Fruit fly (Drosophila melanogaster) whole organism, embryonic: ENCODE results near the gene CG6652.

Source experiments
- Atf-2 ChIP-seq: fragments of 200-800 bp; sonication (Bioruptor generic); optimal IDR thresholded peaks from 2 replicates; lab custom pipeline; 2016; ENCODE audit warnings: missing biosample characterization, missing genetic modification characterization
- C15 ChIP-seq: fragments of 200-800 bp; sonication (Bioruptor generic); IDR thresholded peaks from 3 replicates; pipeline ENCODE4 v1.3.6; 2022; ENCODE audit warnings: missing biosample characterization, missing genetic modification characterization
- CG10959 ChIP-seq: fragments of 200-800 bp; sonication (Bioruptor generic); IDR thresholded peaks from 2 replicates; pipeline ENCODE4 v1.3.6; 2022; ENCODE audit warnings: missing biosample characterization, missing genetic modification characterization
- CG10979 ChIP-seq: fragments of 200-800 bp; sonication (Bioruptor generic); optimal IDR thresholded peaks from 2 replicates; lab custom pipeline; 2018; ENCODE audit warnings: missing biosample characterization, mild to moderate bottlenecking, missing genetic modification characterization, moderate library complexity
- CG11093 ChIP-seq: fragments of 200-800 bp; sonication (Bioruptor generic); IDR thresholded peaks from 3 replicates; pipeline ENCODE4 v1.3.6; 2022; ENCODE audit warnings: missing biosample characterization, missing genetic modification characterization
- CG11723 ChIP-seq: fragments of 200-800 bp; sonication (Bioruptor generic); optimal IDR thresholded peaks from 2 replicates; lab custom pipeline; 2017; ENCODE audit warnings: missing biosample characterization, mild to moderate bottlenecking, missing genetic modification characterization
- CG12155 ChIP-seq: fragments of 200-800 bp; sonication (Bioruptor generic); optimal IDR thresholded peaks from 3 replicates; lab custom pipeline; 2016; ENCODE audit warnings: missing biosample characterization, missing genetic modification characterization
- CG12236 ChIP-seq: fragments of 200-800 bp; sonication (Bioruptor generic); optimal IDR thresholded peaks from 2 replicates; lab custom pipeline; 2016; ENCODE audit warnings: missing biosample characterization, missing genetic modification characterization
- CG13123 ChIP-seq: fragments of 200-800 bp; sonication (Bioruptor generic); optimal IDR thresholded peaks from 2 replicates; lab custom pipeline; 2016; ENCODE audit warnings: missing biosample characterization, missing genetic modification characterization
- CG13287 ChIP-seq: fragments of 200-800 bp; sonication (Bioruptor generic); IDR thresholded peaks from 2 replicates; pipeline ENCODE4 v1.3.6; 2022; ENCODE audit warnings: missing biosample characterization, missing genetic modification characterization; ENCODE audit not compliant: partially characterized antibody
- CG14710 ChIP-seq: fragments of 200-800 bp; sonication (Bioruptor generic); optimal IDR thresholded peaks from 3 replicates; lab custom pipeline; 2019; ENCODE audit warnings: missing biosample characterization, mild to moderate bottlenecking, missing genetic modification characterization, moderate library complexity
- CG15269 ChIP-seq: fragments of 200-800 bp; sonication (Bioruptor generic); optimal IDR thresholded peaks from 2 replicates; lab custom pipeline; 2018; ENCODE audit warnings: missing biosample characterization, mild to moderate bottlenecking, missing genetic modification characterization, moderate library complexity
- CG17186 ChIP-seq: fragments of 200-800 bp; sonication (Bioruptor generic); optimal IDR thresholded peaks from 3 replicates; lab custom pipeline; 2017; ENCODE audit warnings: missing biosample characterization, missing genetic modification reagents, missing genetic modification characterization
- CG18262 ChIP-seq: fragments of 200-800 bp; optimal IDR thresholded peaks from 3 replicates; lab custom pipeline; 2019; ENCODE audit warnings: missing biosample characterization, mild to moderate bottlenecking, missing genetic modification characterization, moderate library complexity
- CG2129 ChIP-seq: fragments of 200-800 bp; sonication (Bioruptor generic); IDR thresholded peaks from 2 replicates; pipeline ENCODE4 v1.3.6; 2022; ENCODE audit warnings: missing biosample characterization, missing genetic modification characterization; ENCODE audit not compliant: partially characterized antibody
- CG2199 ChIP-seq: fragments of 200-800 bp; sonication (Bioruptor generic); IDR thresholded peaks from 3 replicates; pipeline ENCODE4 v1.3.6; 2022; ENCODE audit warnings: missing biosample characterization, missing genetic modification characterization
- CG2875 ChIP-seq: fragments of 200-800 bp; sonication (Bioruptor generic); optimal IDR thresholded peaks from 2 replicates; lab custom pipeline; 2017; ENCODE audit warnings: missing biosample characterization, mild to moderate bottlenecking, missing genetic modification characterization, missing genetic modification reagents
- CG2889 ChIP-seq: fragments of 200-800 bp; sonication (Bioruptor generic); IDR thresholded peaks from 3 replicates; pipeline ENCODE4 v1.3.6; 2022; ENCODE audit warnings: missing biosample characterization, missing genetic modification characterization
- CG6813 ChIP-seq: fragments of 200-800 bp; sonication (Bioruptor generic); optimal IDR thresholded peaks from 2 replicates; lab custom pipeline; 2017; ENCODE audit warnings: missing biosample characterization, missing genetic modification characterization, mild to moderate bottlenecking, moderate library complexity, missing genetic modification reagents
- CG7786 ChIP-seq: fragments of 200-800 bp; sonication (Bioruptor generic); optimal IDR thresholded peaks from 2 replicates; lab custom pipeline; 2016; ENCODE audit warnings: missing biosample characterization, missing genetic modification characterization
- CoRest ChIP-seq: fragments of 200-800 bp; sonication (Bioruptor generic); optimal IDR thresholded peaks from 3 replicates; lab custom pipeline; 2018; ENCODE audit warnings: missing biosample characterization, mild to moderate bottlenecking, missing genetic modification characterization, moderate library complexity
- E2f1 ChIP-seq: fragments of 200-800 bp; sonication (Bioruptor generic); IDR thresholded peaks from 2 replicates; pipeline ENCODE4 v1.3.6; 2022; ENCODE audit warnings: missing biosample characterization, missing genetic modification characterization
- Ets97D ChIP-seq: fragments of 200-800 bp; sonication (Bioruptor generic); optimal IDR thresholded peaks from 3 replicates; lab custom pipeline; 2016; ENCODE audit warnings: missing biosample characterization, missing genetic modification characterization
- HmgZ ChIP-seq: fragments of 200-800 bp; sonication (Bioruptor generic); optimal IDR thresholded peaks from 2 replicates; lab custom pipeline; 2018; ENCODE audit warnings: missing biosample characterization, mild to moderate bottlenecking, missing genetic modification characterization
- MESR4 ChIP-seq: fragments of 200-800 bp; sonication (Bioruptor generic); optimal IDR thresholded peaks from 2 replicates; lab custom pipeline; 2018; ENCODE audit warnings: missing biosample characterization, mild to moderate bottlenecking, missing genetic modification characterization, moderate library complexity
- Rfx ChIP-seq: fragments of 200-800 bp; sonication (Bioruptor generic); IDR thresholded peaks from 2 replicates; pipeline ENCODE4 v1.3.6; 2022; ENCODE audit warnings: missing biosample characterization, missing genetic modification characterization
- Rx ChIP-seq: fragments of 200-800 bp; sonication (Bioruptor generic); IDR thresholded peaks from 2 replicates; pipeline ENCODE4 v1.3.6; 2022; ENCODE audit warnings: missing biosample characterization, missing genetic modification characterization
- Sox100B ChIP-seq: fragments of 200-800 bp; sonication (Bioruptor generic); optimal IDR thresholded peaks from 3 replicates; lab custom pipeline; 2018; ENCODE audit warnings: missing biosample characterization, mild to moderate bottlenecking, missing genetic modification characterization
- YL-1 ChIP-seq: fragments of 200-800 bp; sonication (Bioruptor generic); optimal IDR thresholded peaks from 3 replicates; lab custom pipeline; 2017; ENCODE audit warnings: missing biosample characterization, mild to moderate bottlenecking, missing genetic modification characterization
- abd-A ChIP-seq: fragments of 200-800 bp; sonication (Bioruptor generic); optimal IDR thresholded peaks from 3 replicates; lab custom pipeline; 2019; ENCODE audit warnings: missing biosample characterization, mild to moderate bottlenecking, missing genetic modification characterization, moderate library complexity
- amos ChIP-seq: fragments of 200-800 bp; sonication (Bioruptor generic); IDR thresholded peaks from 2 replicates; pipeline ENCODE4 v1.3.6; 2022; ENCODE audit warnings: missing biosample characterization, missing genetic modification characterization; ENCODE audit not compliant: partially characterized antibody
- ara ChIP-seq: fragments of 200-800 bp; sonication (Bioruptor generic); IDR thresholded peaks from 2 replicates; pipeline ENCODE4 v1.3.6; 2022; ENCODE audit warnings: missing biosample characterization, missing genetic modification characterization
- ase ChIP-seq: fragments of 200-800 bp; sonication (Bioruptor generic); IDR thresholded peaks from 3 replicates; pipeline ENCODE4 v1.3.6; 2022; ENCODE audit warnings: missing biosample characterization, missing genetic modification characterization
- az2 ChIP-seq: fragments of 200-800 bp; sonication (Bioruptor generic); optimal IDR thresholded peaks from 3 replicates; lab custom pipeline; 2016; ENCODE audit warnings: missing biosample characterization, missing genetic modification characterization
- chinmo ChIP-seq: fragments of 200-800 bp; sonication (Bioruptor generic); IDR thresholded peaks from 4 replicates; pipeline ENCODE4 v1.3.6; 2022; ENCODE audit warnings: missing biosample characterization, missing genetic modification characterization; ENCODE audit not compliant: partially characterized antibody
- chm ChIP-seq: fragments of 200-800 bp; sonication (Bioruptor generic); IDR thresholded peaks from 2 replicates; pipeline ENCODE4 v1.3.6; 2022; ENCODE audit warnings: missing biosample characterization, missing genetic modification characterization
- crc ChIP-seq: fragments of 200-800 bp; sonication (Bioruptor generic); optimal IDR thresholded peaks from 2 replicates; lab custom pipeline; 2016; ENCODE audit warnings: missing biosample characterization, missing genetic modification characterization
- ems ChIP-seq: fragments of 200-800 bp; sonication (Bioruptor generic); optimal IDR thresholded peaks from 3 replicates; lab custom pipeline; 2016; ENCODE audit warnings: missing biosample characterization, missing genetic modification characterization
- hbn ChIP-seq: fragments of 200-800 bp; sonication (Bioruptor generic); IDR thresholded peaks from 2 replicates; pipeline ENCODE4 v1.3.6; 2022; ENCODE audit warnings: missing biosample characterization, missing genetic modification characterization; ENCODE audit not compliant: partially characterized antibody
- jing ChIP-seq: fragments of 200-800 bp; sonication (Bioruptor generic); optimal IDR thresholded peaks from 2 replicates; lab custom pipeline; 2018; ENCODE audit warnings: missing biosample characterization, mild to moderate bottlenecking, missing genetic modification characterization
- lab ChIP-seq: fragments of 200-800 bp; sonication (Bioruptor generic); optimal IDR thresholded peaks from 3 replicates; lab custom pipeline; 2017; ENCODE audit warnings: missing biosample characterization, missing genetic modification characterization, mild to moderate bottlenecking, moderate library complexity, missing genetic modification reagents
- lola ChIP-seq, 3 experiments: fragments of >200 bp in 2 of 3; fragments of 200-800 bp in 1 of 3; sonication (Bioruptor generic) in 1 of 3; optimal IDR thresholded peaks; 2 replicates each; lab custom pipeline; 2017 to 2019; ENCODE audit warnings: missing biosample characterization in 3 of 3, missing genetic modification characterization in 3 of 3, mild to moderate bottlenecking in 1 of 3, moderate library complexity in 1 of 3
- phol ChIP-seq: fragments of 200-800 bp; sonication (Bioruptor generic); optimal IDR thresholded peaks from 3 replicates; lab custom pipeline; 2018; ENCODE audit warnings: missing biosample characterization, mild to moderate bottlenecking, missing genetic modification characterization, moderate library complexity
- slou ChIP-seq: fragments of 200-800 bp; sonication (Bioruptor generic); optimal IDR thresholded peaks from 3 replicates; lab custom pipeline; 2016; ENCODE audit warnings: missing biosample characterization, missing genetic modification characterization
- sna ChIP-seq: fragments of 200-800 bp; sonication (Bioruptor generic); IDR thresholded peaks from 2 replicates; pipeline ENCODE4 v1.3.6; 2022; ENCODE audit warnings: missing biosample characterization, missing genetic modification characterization; ENCODE audit not compliant: partially characterized antibody
- trem ChIP-seq: fragments of 200-800 bp; optimal IDR thresholded peaks from 3 replicates; lab custom pipeline; 2019; ENCODE audit warnings: missing biosample characterization, mild to moderate bottlenecking, missing genetic modification characterization, moderate library complexity
- usp ChIP-seq: fragments of >200 bp; optimal IDR thresholded peaks from 2 replicates; lab custom pipeline; 2017; ENCODE audit warnings: missing biosample characterization, missing genetic modification characterization
- wdn ChIP-seq: fragments of 200-800 bp; sonication (Bioruptor generic); IDR thresholded peaks from 2 replicates; pipeline ENCODE4 v1.3.6; 2022; ENCODE audit warnings: missing biosample characterization, missing genetic modification characterization
- wor ChIP-seq: fragments of 200-800 bp; sonication (Bioruptor generic); IDR thresholded peaks from 2 replicates; pipeline ENCODE4 v1.3.6; 2022; ENCODE audit warnings: missing biosample characterization, missing genetic modification characterization

Gene CG6652

dm6 chr3L:17050661-17051452, 28.2 kb upstream of the CG6652 start (continued):
- TF ChIP-seq lab (GFP tag; lab: Kevin White, UChicago) (no peak), CG13287 (GFP tag; lab: Robert Waterston, UW) (peak; percentile 44), CG7786 (no peak), CG12236 (no peak), CG12155 (no peak), MESR4 (GFP tag; lab: Kevin White, UChicago) (peak; percentile 75), wdn (GFP tag; lab: Robert Waterston, UW) (no peak), crc (GFP tag; lab: Kevin White, UChicago) (no peak), Atf-2 (no peak), CG2875 (GFP tag; lab: Kevin White, UChicago) (no peak), trem (peak; percentile 28), Sox100B (no peak), az2 (no peak), CG17186 (peak; percentile 97), lola (GFP tag; optimal IDR thresholded peaks at IDR 0.05; lab: Kevin White, UChicago) (no peak), sna (GFP tag; lab: Robert Waterston, UW) (0 out of 2 replicates have a peak, but pooled peaks have one; percentile 14), CG10959 (GFP tag; lab: Robert Waterston, UW) (no peak), CG14710 (tag; lab: Kevin White, UChicago) (no peak), Rfx (peak; percentile 37; the same call in 1 of the 2 replicates), slou (GFP tag; lab: Kevin White, UChicago) (no peak), usp (GFP tag; lab: Kevin White, UChicago) (no peak), CG11723 (GFP tag; lab: Kevin White, UChicago) (no peak), ara (GFP tag; lab: Robert Waterston, UW) (no peak), CoRest (tag; lab: Kevin White, UChicago) (peak; percentile 3), chinmo (0 out of 4 replicates have a peak, but pooled peaks have one; percentile 7), CG2889 (GFP tag; lab: Robert Waterston, UW) (no peak), hbn (GFP tag; lab: Robert Waterston, UW) (no peak), E2f1 (GFP tag; lab: Robert Waterston, UW) (no peak), phol (tag; lab: Kevin White, UChicago) (peak; percentile 11), CG11093 (no peak), jing (GFP tag; lab: Kevin White, UChicago) (no peak), CG10979 (tag; lab: Kevin White, UChicago) (no peak), HmgZ (no peak), ems (no peak), amos (GFP tag; lab: Robert Waterston, UW) (no peak), chm (GFP tag; lab: Robert Waterston, UW) (no peak), Rx (GFP tag; lab: Robert Waterston, UW) (no peak), Ets97D (peak; percentile 23), CG2129 (GFP tag; lab: Robert Waterston, UW) (no peak), ase (GFP tag; lab: Robert Waterston, UW) (no peak), C15 (GFP tag; lab: Robert Waterston, UW) (no peak), CG18262 (tag; lab: Kevin White, UChicago) (no peak), CG15269 (tag; lab: Kevin White, UChicago) (no peak), wor (no peak), CG13123 (GFP tag; lab: Kevin White, UChicago) (no peak), abd-A (tag; lab: Kevin White, UChicago) (peak; percentile 20), CG2199 (GFP tag; lab: Robert Waterston, UW) (0 out of 3 replicates have a peak, but pooled peaks have one; percentile 8), YL-1 (GFP tag; lab: Kevin White, UChicago) (peak; percentile 45), CG6813 (no peak)
